Fruit fly (Drosophila melanogaster): ENCODE measurements around the gene Rrp5.
A peak's percentile ranks its signal among the peaks of the same experiment; 100 is the strongest.

The Rrp5 gene

dm6 chr3R:24294299-24294698, 38.8 kb downstream of the Rrp5 start, which contains the start of gene CG5715:
Gene CG5715, minus strand, starts transcription at chr3R:24294399.
- TF ChIP-seq Snoo (tag; optimal IDR thresholded peaks at IDR 0.05): no peak
- TF ChIP-seq Pif1A (GFP tag; optimal IDR thresholded peaks at IDR 0.05): no peak
- TF ChIP-seq CG8159 (tag; optimal IDR thresholded peaks at IDR 0.05): no peak
- no peak for TF ChIP-seq fd96Ca (GFP tag; IDR thresholded peaks at IDR 0.05)

dm6 chr3R:24293171-24293570, 39.9 kb downstream of the Rrp5 start:
- TF ChIP-seq gl (tag; optimal IDR thresholded peaks at IDR 0.05) (no peak), Ets98B (GFP tag; IDR thresholded peaks at IDR 0.05) (no peak), CG4496 (GFP tag; IDR thresholded peaks at IDR 0.05) (no peak), EcR (GFP tag; optimal IDR thresholded peaks at IDR 0.05) (no peak), Pif1A (GFP tag; optimal IDR thresholded peaks at IDR 0.05) (no peak), CG32121 (GFP tag; IDR thresholded peaks at IDR 0.05) (no peak), CG17806 (tag; optimal IDR thresholded peaks at IDR 0.05) (no peak), CG12605 (GFP tag; IDR thresholded peaks at IDR 0.05) (no peak), CG15710 (tag; optimal IDR thresholded peaks at IDR 0.05) (no peak), CG34367 (tag; optimal IDR thresholded peaks at IDR 0.05) (no peak), CG14655 (GFP tag; optimal IDR thresholded peaks at IDR 0.05) (no peak), CG8301 (tag; optimal IDR thresholded peaks at IDR 0.05) (no peak), CG10348 (GFP tag; IDR thresholded peaks at IDR 0.05) (no peak), Snoo (tag; optimal IDR thresholded peaks at IDR 0.05) (no peak), fd96Ca (GFP tag; IDR thresholded peaks at IDR 0.05) (no peak), rn (GFP tag; IDR thresholded peaks at IDR 0.05) (no peak), CG9948 (tag; optimal IDR thresholded peaks at IDR 0.05) (no peak)

- TF ChIP-seq gl (tag; optimal IDR thresholded peaks at IDR 0.05): peak; percentile 45
- TF ChIP-seq CG32121 (GFP tag; IDR thresholded peaks at IDR 0.05): 0 out of 2 replicates have a peak, but pooled peaks have one; percentile 26
- TF ChIP-seq CG13204 (GFP tag; optimal IDR thresholded peaks at IDR 0.05): no peak
- TF ChIP-seq CG14655 (GFP tag; optimal IDR thresholded peaks at IDR 0.05): no peak
- no peak for TF ChIP-seq EcR (GFP tag; optimal IDR thresholded peaks at IDR 0.05)
- no peak; the same call in 1 of the 2 replicates for TF ChIP-seq Ets98B (GFP tag; IDR thresholded peaks at IDR 0.05)
- TF ChIP-seq Pif1B (GFP tag; optimal IDR thresholded peaks at IDR 0.05): no peak
- TF ChIP-seq fd96Ca (GFP tag; IDR thresholded peaks at IDR 0.05): peak; percentile 36; the same call in 1 of the 3 replicates
- TF ChIP-seq CG9948 (tag; optimal IDR thresholded peaks at IDR 0.05): no peak
- TF ChIP-seq CG12605 (GFP tag; IDR thresholded peaks at IDR 0.05): no peak
- TF ChIP-seq D1 (tag; optimal IDR thresholded peaks at IDR 0.05): no peak
- peak; percentile 20 for TF ChIP-seq CG8301 (tag; optimal IDR thresholded peaks at IDR 0.05)
- TF ChIP-seq Snoo (tag; optimal IDR thresholded peaks at IDR 0.05): peak; percentile 72
- peak; percentile 7 for TF ChIP-seq CG8159 (tag; optimal IDR thresholded peaks at IDR 0.05)
- peak; percentile 52 for TF ChIP-seq CG34367 (tag; optimal IDR thresholded peaks at IDR 0.05)
- TF ChIP-seq CG17806 (tag; optimal IDR thresholded peaks at IDR 0.05): no peak
- peak; percentile 28 for TF ChIP-seq Pif1A (GFP tag; optimal IDR thresholded peaks at IDR 0.05)
- no peak for TF ChIP-seq rn (GFP tag; IDR thresholded peaks at IDR 0.05)
- TF ChIP-seq CG10348 (GFP tag; IDR thresholded peaks at IDR 0.05): no peak
- peak; percentile 57; the same call in 2 of the 3 replicates for TF ChIP-seq CG4496 (GFP tag; IDR thresholded peaks at IDR 0.05)
- peak; percentile 46 for TF ChIP-seq CG15710 (tag; optimal IDR thresholded peaks at IDR 0.05)
These were observed 43.3 kb downstream of the Rrp5 start, which contains the start of the genes CG34290 and Uck for dm6 chr3R:24289768-24290349. Gene CG34290, minus strand, starts transcription at chr3R:24289818. Gene Uck, plus strand, starts transcription at chr3R:24290172.

- TF ChIP-seq gl (tag; optimal IDR thresholded peaks at IDR 0.05) (peak; percentile 15), Pif1A (GFP tag; optimal IDR thresholded peaks at IDR 0.05) (no peak), CG13204 (GFP tag; optimal IDR thresholded peaks at IDR 0.05) (peak; percentile 17), Snoo (tag; optimal IDR thresholded peaks at IDR 0.05) (no peak), Ets98B (GFP tag; IDR thresholded peaks at IDR 0.05) (no peak), CG4496 (GFP tag; IDR thresholded peaks at IDR 0.05) (no peak), EcR (GFP tag; optimal IDR thresholded peaks at IDR 0.05) (peak; percentile 27), CG32121 (GFP tag; IDR thresholded peaks at IDR 0.05) (no peak)
These were observed 46.0 kb downstream of the Rrp5 start for dm6 chr3R:24287157-24287556.

dm6 chr3R:24285423-24285822, 47.7 kb downstream of the Rrp5 start:
- TF ChIP-seq CG12605 (GFP tag; IDR thresholded peaks at IDR 0.05) (no peak), Snoo (tag; optimal IDR thresholded peaks at IDR 0.05) (no peak), CG32121 (GFP tag; IDR thresholded peaks at IDR 0.05) (no peak), rn (GFP tag; IDR thresholded peaks at IDR 0.05) (no peak), CG17806 (tag; optimal IDR thresholded peaks at IDR 0.05) (no peak), gl (tag; optimal IDR thresholded peaks at IDR 0.05) (no peak), EcR (GFP tag; optimal IDR thresholded peaks at IDR 0.05) (peak; percentile 93), CG13204 (GFP tag; optimal IDR thresholded peaks at IDR 0.05) (peak; percentile 29), Pif1A (GFP tag; optimal IDR thresholded peaks at IDR 0.05) (no peak), fd96Ca (GFP tag; IDR thresholded peaks at IDR 0.05) (no peak), CG10348 (GFP tag; IDR thresholded peaks at IDR 0.05) (no peak), D1 (tag; optimal IDR thresholded peaks at IDR 0.05) (no peak), Ets98B (GFP tag; IDR thresholded peaks at IDR 0.05) (peak; percentile 14; the same call in 1 of the 2 replicates), Pif1B (GFP tag; optimal IDR thresholded peaks at IDR 0.05) (no peak), CG9948 (tag; optimal IDR thresholded peaks at IDR 0.05) (no peak), CG8301 (tag; optimal IDR thresholded peaks at IDR 0.05) (no peak), CG4496 (GFP tag; IDR thresholded peaks at IDR 0.05) (no peak), CG8159 (tag; optimal IDR thresholded peaks at IDR 0.05) (no peak), CG14655 (GFP tag; optimal IDR thresholded peaks at IDR 0.05) (no peak), CG34367 (tag; optimal IDR thresholded peaks at IDR 0.05) (no peak), CG15710 (tag; optimal IDR thresholded peaks at IDR 0.05) (no peak)

- TF ChIP-seq CG14655 (GFP tag; optimal IDR thresholded peaks at IDR 0.05): no peak
- TF ChIP-seq CG15710 (tag; optimal IDR thresholded peaks at IDR 0.05): no peak
- TF ChIP-seq CG8159 (tag; optimal IDR thresholded peaks at IDR 0.05): no peak
- no peak for TF ChIP-seq EcR (GFP tag; optimal IDR thresholded peaks at IDR 0.05)
- TF ChIP-seq Snoo (tag; optimal IDR thresholded peaks at IDR 0.05): no peak
- TF ChIP-seq Pif1B (GFP tag; optimal IDR thresholded peaks at IDR 0.05): no peak
- TF ChIP-seq CG12605 (GFP tag; IDR thresholded peaks at IDR 0.05): no peak
- TF ChIP-seq Ets98B (GFP tag; IDR thresholded peaks at IDR 0.05): no peak
- TF ChIP-seq CG34367 (tag; optimal IDR thresholded peaks at IDR 0.05): no peak
These were observed 49.0 kb downstream of the Rrp5 start for dm6 chr3R:24284164-24284563.

Data from whole organism, pupa.